Worm (Caenorhabditis elegans) whole organism, L4 larva: ENCODE results near the gene srx-74.

Experiments
- D1046.2 ChIP-seq: fragments of 200-800 bp; sonication (Bioruptor generic); IDR thresholded peaks from 2 replicates; pipeline ENCODE4 v1.3.6; 2022; ENCODE audit warnings: missing genetic modification characterization, missing compliant biosample characterization
- F44E2.7 ChIP-seq: fragments of 200-800 bp; sonication (Bioruptor generic); IDR thresholded peaks from 2 replicates; pipeline ENCODE4 v2.1.2; 2022; ENCODE audit warnings: missing genetic modification characterization, missing compliant biosample characterization
- F49E8.2 ChIP-seq: sonication (generic microtip); optimal IDR thresholded peaks from 2 replicates; lab custom pipeline; 2016; ENCODE audit warnings: missing compliant biosample characterization, mild to moderate bottlenecking, missing genetic modification characterization, borderline replicate concordance
- aha-1 ChIP-seq: fragments of 150-350 bp; peaks from one replicate; lab custom pipeline; 2014; ENCODE audit warnings: missing biosample characterization, missing genetic modification characterization
- ama-1 ChIP-seq: fragments of 150-350 bp; optimal IDR thresholded peaks from 2 replicates; lab custom pipeline; 2014; ENCODE audit warnings: inconsistent platforms, mixed read lengths
- ceh-28 ChIP-seq: fragments of 150-350 bp; optimal IDR thresholded peaks from 2 replicates; lab custom pipeline; 2014; ENCODE audit warnings: missing biosample characterization, missing genetic modification reagents, missing genetic modification characterization
- ceh-32 ChIP-seq: sonication (generic microtip); optimal IDR thresholded peaks from 2 replicates; lab custom pipeline; 2016; ENCODE audit warnings: mild to moderate bottlenecking, missing genetic modification characterization, missing compliant biosample characterization; ENCODE audit not compliant: poor library complexity
- daf-16 ChIP-seq, 3 experiments: sonication (generic microtip); optimal IDR thresholded peaks; 2 replicates each; lab custom pipeline; 2016 to 2017; ENCODE audit warnings: missing genetic modification characterization in 3 of 3, missing genetic modification reagents in 3 of 3, mild to moderate bottlenecking in 2 of 3, missing compliant biosample characterization in 2 of 3, missing biosample characterization in 1 of 3, moderate library complexity in 1 of 3
- dpl-1 ChIP-seq: fragments of 150-350 bp; optimal IDR thresholded peaks from 2 replicates; lab custom pipeline; 2014; ENCODE audit warnings: missing biosample characterization, missing genetic modification reagents, missing genetic modification characterization
- hlh-11 ChIP-seq: fragments of 200-800 bp; sonication (Bioruptor generic); optimal IDR thresholded peaks from 2 replicates; lab custom pipeline; 2018; ENCODE audit warnings: mild to moderate bottlenecking, missing genetic modification characterization, missing compliant biosample characterization
- hlh-30 ChIP-seq: sonication (generic microtip); optimal IDR thresholded peaks from 2 replicates; lab custom pipeline; 2017; ENCODE audit warnings: antibody characterized with exemption, mild to moderate bottlenecking, missing genetic modification characterization, missing compliant biosample characterization; ENCODE audit not compliant: insufficient read depth
- hmg-1.1 ChIP-seq: fragments of 200-800 bp; sonication (Bioruptor generic); IDR thresholded peaks from 2 replicates; pipeline ENCODE4 v1.3.6; 2022; ENCODE audit warnings: missing genetic modification reagents, missing genetic modification characterization, missing compliant biosample characterization
- lin-15B ChIP-seq: fragments of 150-350 bp; sonication (generic microtip); optimal IDR thresholded peaks from 3 replicates; lab custom pipeline; 2014; ENCODE audit warnings: missing biosample characterization, missing genetic modification characterization
- lin-38 ChIP-seq: fragments of 200-800 bp; sonication (Bioruptor generic); IDR thresholded peaks from 2 replicates; pipeline ENCODE4 v1.3.6; 2022; ENCODE audit warnings: missing genetic modification reagents, missing genetic modification characterization, missing compliant biosample characterization
- lin-39 ChIP-seq: fragments of 150-350 bp; optimal IDR thresholded peaks from 2 replicates; lab custom pipeline; 2014; ENCODE audit warnings: missing biosample characterization, missing genetic modification reagents, missing genetic modification characterization
- lsy-2 ChIP-seq, 2 experiments: fragments of 150-350 bp in 1 of 2; sonication (generic microtip) in 1 of 2; optimal IDR thresholded peaks; 2 replicates each; lab custom pipeline; 2014 to 2017; ENCODE audit warnings: missing biosample characterization in 2 of 2, missing genetic modification characterization in 2 of 2
- madf-9 ChIP-seq: fragments of 200-800 bp; sonication (Bioruptor generic); conservative IDR thresholded peaks from 2 replicates; pipeline ENCODE4 v1.3.6; 2022; ENCODE audit warnings: missing genetic modification reagents, missing genetic modification characterization, missing compliant biosample characterization
- mdl-1 ChIP-seq, 2 experiments: fragments of 150-350 bp in 1 of 2; sonication (generic microtip) in 1 of 2; optimal IDR thresholded peaks; 2 replicates each; lab custom pipeline; 2014 to 2017; ENCODE audit warnings: missing biosample characterization in 2 of 2, missing genetic modification characterization in 2 of 2
- mdt-29 ChIP-seq: fragments of 200-800 bp; sonication (Bioruptor generic); IDR thresholded peaks from 2 replicates; pipeline ENCODE4 v1.3.6; 2022; ENCODE audit warnings: missing genetic modification reagents, missing genetic modification characterization, missing compliant biosample characterization
- mep-1 ChIP-seq: fragments of 150-350 bp; sonication (generic microtip); optimal IDR thresholded peaks from 3 replicates; lab custom pipeline; 2014; ENCODE audit warnings: missing biosample characterization, missing genetic modification characterization
- nhr-11 ChIP-seq: fragments of 150-350 bp; optimal IDR thresholded peaks from 2 replicates; lab custom pipeline; 2014; ENCODE audit warnings: missing biosample characterization, missing genetic modification characterization
- nhr-28 ChIP-seq: fragments of 150-350 bp; optimal IDR thresholded peaks from 2 replicates; lab custom pipeline; 2014; ENCODE audit warnings: missing biosample characterization, missing genetic modification characterization
- nhr-41 ChIP-seq: fragments of 200-800 bp; sonication (Bioruptor generic); IDR thresholded peaks from 2 replicates; pipeline ENCODE4 v1.3.6; 2022; ENCODE audit warnings: missing genetic modification reagents, missing genetic modification characterization, missing compliant biosample characterization
- nhr-42 ChIP-seq: fragments of 200-800 bp; sonication (Bioruptor generic); IDR thresholded peaks from 2 replicates; pipeline ENCODE4 v1.3.6; 2022; ENCODE audit warnings: missing genetic modification characterization, missing compliant biosample characterization
- nhr-48 ChIP-seq: sonication (generic microtip); optimal IDR thresholded peaks from 2 replicates; lab custom pipeline; 2016; ENCODE audit warnings: mild to moderate bottlenecking, missing genetic modification characterization, missing compliant biosample characterization
- php-3 ChIP-seq: fragments of 200-800 bp; sonication (Bioruptor generic); IDR thresholded peaks from 2 replicates; pipeline ENCODE4 v1.3.6; 2022; ENCODE audit warnings: missing genetic modification reagents, missing genetic modification characterization, missing compliant biosample characterization
- sdz-12 ChIP-seq: fragments of 200-800 bp; sonication (Bioruptor generic); optimal IDR thresholded peaks from 2 replicates; lab custom pipeline; 2018; ENCODE audit warnings: mild to moderate bottlenecking, missing genetic modification characterization, missing compliant biosample characterization
- set-16 ChIP-seq: fragments of 200-800 bp; sonication (Bioruptor generic); IDR thresholded peaks from 2 replicates; pipeline ENCODE4 v1.3.6; 2022; ENCODE audit warnings: missing genetic modification reagents, missing genetic modification characterization, missing compliant biosample characterization
- snpc-1.2 ChIP-seq: fragments of 200-800 bp; sonication (Bioruptor generic); IDR thresholded peaks from 2 replicates; pipeline ENCODE4 v1.3.6; 2022; ENCODE audit warnings: missing genetic modification reagents, missing genetic modification characterization, missing compliant biosample characterization
- unc-39 ChIP-seq: sonication (generic microtip); optimal IDR thresholded peaks from 2 replicates; lab custom pipeline; 2017; ENCODE audit warnings: missing biosample characterization, missing genetic modification characterization
- unc-62 ChIP-seq, 3 experiments: fragments of 150-350 bp in 1 of 3; sonication (generic microtip); optimal IDR thresholded peaks in 2 of 3; peaks in 1 of 3; 1 replicate in 1 of 3; 2 replicates in 2 of 3; lab custom pipeline; 2014 to 2017; ENCODE audit warnings: missing biosample characterization in 3 of 3, missing genetic modification characterization in 3 of 3, missing genetic modification reagents in 3 of 3, missing genotype in 1 of 3

Gene srx-74

DNA sequence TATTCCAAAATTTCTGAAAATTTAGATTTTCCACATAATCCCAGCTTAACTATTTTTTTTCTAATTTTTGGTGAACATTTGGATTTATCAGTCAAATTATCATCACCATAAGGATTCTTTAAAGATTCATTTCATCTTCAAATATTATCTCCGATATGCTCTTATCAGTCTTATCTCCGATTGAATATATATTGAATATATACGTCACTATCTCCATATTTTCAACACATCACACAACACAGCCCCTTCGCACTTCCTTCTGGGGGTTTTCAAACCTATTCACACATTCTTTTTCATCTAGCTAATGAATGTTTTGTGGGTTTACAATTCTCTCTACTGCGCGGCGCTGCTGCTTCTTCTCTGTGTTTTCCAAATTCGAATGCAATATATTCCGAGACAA, 36.4 kb upstream of the srx-74 start:
- no peak for TF ChIP-seq ceh-28
- TF ChIP-seq set-16 (GFP tag; lab: Robert Waterston, UW) = no peak
- TF ChIP-seq madf-9 (GFP tag; lab: Robert Waterston, UW) = no peak
- no peak for TF ChIP-seq aha-1 (tag; lab: Kevin White, UChicago)
- no peak for TF ChIP-seq lin-38
- no peak for TF ChIP-seq D1046.2
- TF ChIP-seq mdt-29 (GFP tag; lab: Robert Waterston, UW) = no peak
- TF ChIP-seq lin-39 (tag; lab: Kevin White, UChicago) = no peak
- TF ChIP-seq sdz-12 = no peak
- TF ChIP-seq nhr-48 (tag; lab: Kevin White, UChicago) = no peak
- no peak for TF ChIP-seq nhr-41 (GFP tag; lab: Robert Waterston, UW)
- TF ChIP-seq F49E8.2 = no peak
- TF ChIP-seq ceh-32 (tag; lab: Kevin White, UChicago) = no peak
- no peak for TF ChIP-seq unc-39 (tag; lab: Kevin White, UChicago)
- no peak for TF ChIP-seq nhr-11
- TF ChIP-seq php-3 (GFP tag; lab: Robert Waterston, UW) = no peak
- no peak for TF ChIP-seq snpc-1.2

DNA sequence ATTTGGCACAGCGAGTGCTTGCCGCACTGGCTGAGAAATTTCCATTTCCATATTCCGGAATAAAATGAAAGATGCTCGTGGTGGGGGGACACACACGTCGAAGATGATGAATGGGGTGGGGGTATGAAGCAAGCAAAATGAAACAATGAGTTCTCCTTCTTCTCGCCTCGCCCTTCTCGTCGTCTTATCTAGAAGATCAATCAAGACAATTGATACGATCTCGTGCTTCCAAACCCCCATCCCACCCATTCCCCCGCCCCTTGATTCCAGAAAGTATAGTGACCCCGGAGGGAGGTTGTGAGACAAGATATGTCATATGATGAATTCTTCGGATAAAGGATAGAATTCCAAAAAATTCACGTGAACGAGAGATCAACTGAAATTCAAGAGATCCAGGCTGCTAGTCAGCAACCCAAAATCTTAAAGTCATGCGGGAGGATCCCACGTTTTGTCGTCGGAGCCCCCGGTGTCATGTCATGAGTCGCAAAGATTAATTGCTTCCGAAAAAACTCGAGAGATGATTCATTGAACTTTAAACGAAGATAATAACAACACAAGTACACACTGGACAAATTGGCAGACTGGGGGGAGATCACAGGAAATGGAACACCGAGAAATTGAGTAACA, 32.3 kb upstream of the srx-74 start:
- TF ChIP-seq mdl-1 (tag; optimal IDR thresholded peaks at IDR 0.05; lab: Kevin White, UChicago) = peak in 1 of 2 experiments; percentile 21
- TF ChIP-seq lsy-2 (tag; optimal IDR thresholded peaks at IDR 0.05; lab: Kevin White, UChicago) = peak in 1 of 2 experiments; percentile 5
- peak in 1 of 2 experiments; percentile 74 for TF ChIP-seq unc-62 (GFP tag; optimal IDR thresholded peaks at IDR 0.05 in 1 of 2; lab: Kevin White, UChicago)
- TF ChIP-seq unc-62 (tag; optimal IDR thresholded peaks at IDR 0.05; lab: Kevin White, UChicago) = no peak
- TF ChIP-seq F44E2.7 (GFP tag; lab: Robert Waterston, UW) = no peak
- no peak for TF ChIP-seq mep-1 (tag; lab: Kevin White, UChicago)
- peak; percentile 51 for TF ChIP-seq nhr-11
- TF ChIP-seq hlh-11 (tag; lab: Kevin White, UChicago) = peak; percentile 37
- peak; percentile 38 for TF ChIP-seq hlh-30 (tag; lab: Kevin White, UChicago)
- no peak for TF ChIP-seq hmg-1.1 (GFP tag; lab: Robert Waterston, UW)
- TF ChIP-seq ama-1 (lab: Kevin White, UChicago) = peak; percentile 13

DNA sequence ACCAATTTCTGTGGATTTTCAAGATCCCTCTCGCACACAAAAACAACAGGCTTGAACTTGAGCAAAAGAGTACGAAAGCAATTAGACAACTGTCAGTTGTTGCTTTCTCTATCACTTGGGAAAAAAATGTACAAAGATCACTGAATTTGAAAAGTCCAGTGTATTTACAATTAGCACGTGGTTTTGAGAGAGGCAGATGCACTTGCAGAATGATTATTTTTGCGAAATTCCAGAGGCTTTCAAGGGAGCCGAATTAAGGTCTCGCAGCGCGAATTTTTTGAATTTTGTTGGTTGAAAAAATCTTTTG, 30.9 kb upstream of the srx-74 start:
- TF ChIP-seq mdl-1 (tag; optimal IDR thresholded peaks at IDR 0.05; lab: Kevin White, UChicago) = no peak
- no peak for TF ChIP-seq F49E8.2
- peak; percentile 11 for TF ChIP-seq hlh-30 (tag; lab: Kevin White, UChicago)
- TF ChIP-seq unc-62 (GFP tag; optimal IDR thresholded peaks at IDR 0.05 in 1 of 2; lab: Kevin White, UChicago) = peak in 1 of 2 experiments; percentile 79
- no peak for TF ChIP-seq unc-62 (tag; optimal IDR thresholded peaks at IDR 0.05; lab: Kevin White, UChicago)
- TF ChIP-seq lin-15B = no peak
- peak in 1 of 2 experiments; percentile 51 for TF ChIP-seq daf-16 (GFP tag; optimal IDR thresholded peaks at IDR 0.05; lab: Kevin White, UChicago)
- no peak for TF ChIP-seq daf-16 (tag; optimal IDR thresholded peaks at IDR 0.05; lab: Kevin White, UChicago)
- TF ChIP-seq nhr-42 (GFP tag; lab: Robert Waterston, UW) = no peak

DNA sequence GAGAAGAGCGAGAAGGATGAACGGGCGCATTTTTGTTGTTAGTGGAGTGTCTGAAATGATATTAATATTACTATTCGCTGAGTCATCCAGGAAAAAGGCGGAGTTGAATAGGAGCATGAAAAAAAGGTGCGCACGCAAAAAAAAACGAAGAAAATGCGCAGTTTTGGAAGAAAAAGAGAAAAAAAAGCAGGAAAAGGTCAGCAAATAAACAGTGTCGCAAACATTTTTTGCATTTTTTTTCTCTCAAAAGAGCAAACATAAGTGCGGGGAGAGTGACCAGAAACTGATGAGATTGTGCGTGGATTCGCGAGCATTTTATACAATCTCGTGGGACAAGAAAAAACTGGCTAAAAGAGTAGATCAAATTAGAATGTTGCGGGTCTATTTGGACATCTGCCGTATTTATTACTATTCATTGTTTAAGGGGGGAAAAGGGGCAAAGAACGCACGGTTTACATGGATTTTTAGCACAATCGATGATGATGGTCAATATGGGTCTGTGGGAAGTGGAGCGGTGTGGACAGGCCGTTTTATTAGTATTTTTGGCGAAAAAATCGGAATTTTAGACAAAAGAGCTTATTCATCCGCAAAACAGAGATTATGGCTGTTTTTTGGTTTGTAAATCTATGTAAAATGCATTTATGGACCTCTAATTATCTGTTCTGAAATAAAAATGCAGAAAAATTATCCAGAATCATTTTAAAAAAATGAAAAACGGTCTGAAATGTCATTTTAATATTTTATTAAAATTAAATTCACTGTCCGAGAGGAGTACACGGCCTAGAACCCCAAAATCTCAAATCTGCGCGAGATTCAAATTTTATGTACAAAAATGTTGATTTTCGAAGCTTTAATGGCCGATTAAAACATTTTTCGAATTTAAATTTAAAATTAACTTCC, 30.3 kb upstream of the srx-74 start, which contains the start of gene cpg-8:
Gene cpg-8 (minus strand): TSS at position 51 of the 900 bp plus-strand sequence.
- peak in 1 of 2 experiments; percentile 4 for TF ChIP-seq unc-62 (GFP tag; optimal IDR thresholded peaks at IDR 0.05 in 1 of 2; lab: Kevin White, UChicago)
- TF ChIP-seq unc-62 (tag; optimal IDR thresholded peaks at IDR 0.05; lab: Kevin White, UChicago) = no peak
- TF ChIP-seq dpl-1 = peak; percentile 12
- TF ChIP-seq nhr-28 (tag; lab: Kevin White, UChicago) = no peak
